Worm (Caenorhabditis elegans) whole organism, L3 larva: Measurements from ENCODE around the gene scl-12.

ENCODE experiments used
- R02D3.7 ChIP-seq: fragments of 150-350 bp; optimal IDR thresholded peaks from 2 replicates; lab custom pipeline; 2014; ENCODE audit warnings: missing biosample characterization, missing genetic modification characterization
- aly-2 ChIP-seq: fragments of 150-350 bp; optimal IDR thresholded peaks from 2 replicates; lab custom pipeline; 2014; ENCODE audit warnings: missing biosample characterization, missing genetic modification characterization
- ama-1 ChIP-seq: fragments of 150-350 bp; optimal IDR thresholded peaks from 2 replicates; lab custom pipeline; 2018
- ceh-82 ChIP-seq: fragments of 150-350 bp; optimal IDR thresholded peaks from 2 replicates; lab custom pipeline; 2014; ENCODE audit warnings: missing biosample characterization, missing genetic modification characterization
- ceh-9 ChIP-seq: sonication (generic microtip); optimal IDR thresholded peaks from 2 replicates; lab custom pipeline; 2018; ENCODE audit warnings: missing biosample characterization, missing genetic modification characterization
- egl-5 ChIP-seq: fragments of 150-350 bp; optimal IDR thresholded peaks from 2 replicates; lab custom pipeline; 2017; ENCODE audit warnings: missing biosample characterization, missing genetic modification reagents, missing genetic modification characterization, inconsistent platforms
- elt-1 ChIP-seq: fragments of 150-350 bp; optimal IDR thresholded peaks from 2 replicates; lab custom pipeline; 2014; ENCODE audit warnings: missing biosample characterization, missing genetic modification characterization
- elt-2 ChIP-seq: sonication (generic microtip); optimal IDR thresholded peaks from 2 replicates; lab custom pipeline; 2016; ENCODE audit warnings: missing genetic modification reagents, mild to moderate bottlenecking, missing genetic modification characterization, missing compliant biosample characterization
- elt-3 ChIP-seq, 3 experiments: fragments of 150-350 bp in 1 of 3; sonication (generic microtip) in 2 of 3; optimal IDR thresholded peaks; 2 replicates in 2 of 3; 4 replicates in 1 of 3; lab custom pipeline; 2014 to 2017; ENCODE audit warnings: missing biosample characterization in 3 of 3, missing genetic modification characterization in 3 of 3
- fkh-10 ChIP-seq: sonication (generic microtip); optimal IDR thresholded peaks from 2 replicates; lab custom pipeline; 2017; ENCODE audit warnings: missing biosample characterization, missing genetic modification reagents, missing genetic modification characterization
- fkh-2 ChIP-seq: fragments of 150-350 bp; optimal IDR thresholded peaks from 2 replicates; lab custom pipeline; 2014; ENCODE audit warnings: missing biosample characterization, missing genetic modification reagents, missing genetic modification characterization
- fos-1 ChIP-seq: fragments of 150-350 bp; optimal IDR thresholded peaks from 2 replicates; lab custom pipeline; 2014; ENCODE audit warnings: missing biosample characterization, missing genetic modification characterization
- mdl-1 ChIP-seq: fragments of 150-350 bp; optimal IDR thresholded peaks from 2 replicates; lab custom pipeline; 2014; ENCODE audit warnings: missing biosample characterization, missing genetic modification characterization
- mml-1 ChIP-seq: fragments of 150-350 bp; sonication (generic microtip); optimal IDR thresholded peaks from 3 replicates; lab custom pipeline; 2014; ENCODE audit warnings: missing biosample characterization, missing genetic modification characterization
- nhr-12 ChIP-seq: fragments of 150-350 bp; optimal IDR thresholded peaks from 2 replicates; lab custom pipeline; 2014; ENCODE audit warnings: missing biosample characterization, missing genetic modification characterization
- nhr-23 ChIP-seq: fragments of 150-350 bp; optimal IDR thresholded peaks from 2 replicates; lab custom pipeline; 2014; ENCODE audit warnings: missing biosample characterization, missing genetic modification reagents, missing genetic modification characterization
- nhr-237 ChIP-seq: fragments of 150-350 bp; optimal IDR thresholded peaks from 2 replicates; lab custom pipeline; 2014; ENCODE audit warnings: missing biosample characterization, missing genetic modification characterization
- nhr-25 ChIP-seq: sonication (generic microtip); optimal IDR thresholded peaks from 2 replicates; lab custom pipeline; 2017; ENCODE audit warnings: missing biosample characterization, missing genetic modification characterization
- nhr-28 ChIP-seq: fragments of 150-350 bp; optimal IDR thresholded peaks from 2 replicates; lab custom pipeline; 2014; ENCODE audit warnings: missing biosample characterization, missing genetic modification characterization
- nhr-67 ChIP-seq: fragments of 150-350 bp; optimal IDR thresholded peaks from 2 replicates; lab custom pipeline; 2014; ENCODE audit warnings: missing biosample characterization, missing genetic modification characterization
- nhr-77 ChIP-seq: fragments of 150-350 bp; optimal IDR thresholded peaks from 2 replicates; lab custom pipeline; 2014; ENCODE audit warnings: missing biosample characterization, missing genetic modification characterization
- pha-4 ChIP-seq: fragments of 150-350 bp; optimal IDR thresholded peaks from 2 replicates; lab custom pipeline; 2014; ENCODE audit warnings: missing biosample characterization, missing genetic modification reagents, missing genetic modification characterization
- pqm-1 ChIP-seq: fragments of 150-350 bp; optimal IDR thresholded peaks from 2 replicates; lab custom pipeline; 2017; ENCODE audit warnings: missing biosample characterization, missing genetic modification characterization, inconsistent platforms
- sea-2 ChIP-seq: fragments of 150-350 bp; sonication (generic microtip); optimal IDR thresholded peaks from 4 replicates; lab custom pipeline; 2014; ENCODE audit warnings: missing biosample characterization, missing genetic modification reagents, missing genetic modification characterization
- skn-1 ChIP-seq: fragments of 150-350 bp; optimal IDR thresholded peaks from 2 replicates; lab custom pipeline; 2014; ENCODE audit warnings: missing biosample characterization, missing genetic modification characterization
- snpc-4 ChIP-seq: fragments of 150-350 bp; optimal IDR thresholded peaks from 2 replicates; lab custom pipeline; 2014; ENCODE audit warnings: missing biosample characterization, missing genetic modification characterization
- tbx-2 ChIP-seq: sonication (generic microtip); optimal IDR thresholded peaks from 2 replicates; lab custom pipeline; 2016; ENCODE audit warnings: mild to moderate bottlenecking, missing genetic modification characterization, missing compliant biosample characterization
- unc-39 ChIP-seq: sonication (generic microtip); optimal IDR thresholded peaks from 4 replicates; lab custom pipeline; 2017; ENCODE audit warnings: missing biosample characterization, missing genetic modification characterization
- unc-62 ChIP-seq: fragments of 150-350 bp; sonication (generic microtip); optimal IDR thresholded peaks from 4 replicates; lab custom pipeline; 2014; ENCODE audit warnings: missing biosample characterization, missing genetic modification reagents, missing genetic modification characterization
- zag-1 ChIP-seq: fragments of 150-350 bp; optimal IDR thresholded peaks from 2 replicates; lab custom pipeline; 2014; ENCODE audit warnings: missing biosample characterization, missing genetic modification characterization
- ztf-11 ChIP-seq: fragments of 150-350 bp; optimal IDR thresholded peaks from 2 replicates; lab custom pipeline; 2014; ENCODE audit warnings: missing biosample characterization, missing genetic modification characterization

Gene scl-12

DNA sequence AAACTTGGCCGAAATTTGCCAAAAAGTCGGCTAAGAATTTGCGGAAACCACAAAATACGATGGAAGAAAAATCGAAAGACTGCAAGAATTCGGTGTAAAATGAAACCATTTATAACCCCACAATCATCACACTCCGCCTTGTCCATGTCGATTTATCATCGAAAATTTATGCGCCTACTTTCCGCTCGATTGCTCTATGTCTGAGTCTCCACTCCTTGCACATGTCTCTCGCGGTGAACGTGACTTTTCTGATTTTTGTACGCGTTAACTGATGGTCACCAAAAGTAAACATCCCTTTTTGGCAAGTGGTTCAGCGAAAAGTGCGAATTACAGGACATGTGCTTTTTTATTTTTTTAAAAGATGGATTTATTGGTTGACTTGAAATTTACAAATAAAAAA is 35.4 kb upstream of the scl-12 start:
- TF ChIP-seq nhr-25 (tag; lab: Kevin White, UChicago) = no peak
- TF ChIP-seq tbx-2 (tag; lab: Kevin White, UChicago) = no peak
- no peak for TF ChIP-seq unc-62 (GFP tag; lab: Kevin White, UChicago)
- TF ChIP-seq pha-4 (tag; lab: Kevin White, UChicago) = peak; percentile 71
- TF ChIP-seq pqm-1 (tag; lab: Kevin White, UChicago) = peak; percentile 91
- TF ChIP-seq aly-2 = no peak
- TF ChIP-seq elt-3 (tag; optimal IDR thresholded peaks at IDR 0.05; lab: Kevin White, UChicago) = no peak
- no peak for TF ChIP-seq nhr-67 (tag; lab: Kevin White, UChicago)
- TF ChIP-seq nhr-77 = no peak
- TF ChIP-seq elt-2 (tag; lab: Kevin White, UChicago) = peak; percentile 62
- TF ChIP-seq, all 47 proteins: peak for 3

DNA sequence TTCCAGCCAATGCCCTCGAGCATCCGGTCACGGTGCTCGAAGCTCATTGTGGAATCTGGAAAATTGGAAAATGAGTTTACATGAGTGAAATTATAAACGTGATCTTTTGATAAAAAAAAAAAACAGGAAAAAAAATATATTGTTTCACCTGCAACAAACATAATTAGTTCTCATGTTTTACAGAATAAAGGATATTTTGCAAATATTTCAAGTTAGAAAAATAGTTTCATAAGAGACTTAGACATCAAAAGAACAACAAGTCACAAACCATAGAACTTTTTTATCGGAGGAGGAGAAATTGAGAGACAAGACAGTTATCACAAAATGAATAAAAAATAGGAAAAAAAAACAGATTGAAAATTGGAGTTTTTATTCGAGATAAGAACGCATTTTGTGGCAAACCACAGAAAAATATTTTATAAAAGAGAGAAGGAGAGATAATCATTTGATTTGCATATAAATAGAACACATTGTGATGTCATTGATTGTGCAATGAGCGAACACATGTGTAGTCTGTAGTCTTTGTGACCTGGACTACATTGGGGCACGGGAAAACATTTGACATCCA is 28.1 kb upstream of the scl-12 start, which contains the start of gene R08F11.1:
TSS of gene R08F11.1 (minus strand) at position 51 of the 568 bp plus-strand sequence.
- TF ChIP-seq elt-2 (tag; lab: Kevin White, UChicago) = peak; percentile 92
- no peak for TF ChIP-seq nhr-28
- peak; percentile 42 for TF ChIP-seq pqm-1 (tag; lab: Kevin White, UChicago)
- no peak for TF ChIP-seq nhr-77
- TF ChIP-seq pha-4 (tag; lab: Kevin White, UChicago) = peak; percentile 18
- no peak for TF ChIP-seq elt-1
- no peak for TF ChIP-seq unc-39
- TF ChIP-seq nhr-23 (tag; lab: Kevin White, UChicago) = no peak
- TF ChIP-seq, all 47 proteins: peak for 3

DNA sequence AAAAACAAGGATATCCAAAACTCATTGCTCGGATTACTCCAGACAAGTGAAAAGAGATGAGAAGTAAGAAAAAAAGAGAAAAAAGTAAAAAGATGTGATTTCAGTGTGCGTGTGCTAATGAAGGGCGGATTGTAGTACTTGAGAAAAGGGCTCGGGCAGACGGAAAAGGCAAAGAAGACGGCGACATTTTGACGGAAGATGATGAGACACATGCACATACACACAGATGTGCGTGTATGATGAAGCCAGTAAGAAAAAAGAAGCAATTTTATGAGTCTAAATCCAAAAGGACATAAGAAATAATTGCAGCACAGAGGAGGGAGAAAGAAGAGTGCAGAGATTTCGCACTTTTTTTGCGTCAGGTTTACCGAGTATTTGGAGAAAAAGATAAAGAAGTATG is 23.9 kb upstream of the scl-12 start:
- TF ChIP-seq unc-39 = no peak
- no peak for TF ChIP-seq mml-1 (tag; lab: Kevin White, UChicago)
- peak; percentile 22 for TF ChIP-seq fkh-10 (GFP tag; lab: Kevin White, UChicago)
- no peak for TF ChIP-seq fos-1
- TF ChIP-seq egl-5 (tag; lab: Kevin White, UChicago) = no peak
- TF ChIP-seq R02D3.7 (tag; lab: Kevin White, UChicago) = no peak

DNA sequence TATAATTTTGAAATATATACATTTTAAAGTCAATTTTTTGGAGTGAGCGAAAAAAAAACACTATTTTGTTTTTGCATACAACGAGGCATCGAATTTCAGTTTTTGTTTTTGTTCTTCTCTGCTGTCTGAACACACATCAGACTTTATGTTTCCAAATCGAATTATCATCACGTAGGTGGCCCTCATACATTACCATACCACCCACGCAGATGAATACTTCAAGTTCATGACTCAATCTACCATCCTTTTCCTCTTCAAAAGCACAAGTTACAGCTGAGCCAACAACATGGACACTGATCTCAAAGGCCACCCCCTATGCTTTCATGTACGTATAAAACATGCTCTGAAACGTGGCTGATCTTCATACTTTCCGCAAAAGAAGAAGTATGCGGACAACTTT is 22.6 kb upstream of the scl-12 start, which contains the start of gene R08F11.7:
TSS of gene R08F11.7 (plus strand) at position 301 of the 400 bp plus-strand sequence.
- TF ChIP-seq mdl-1 (no peak), ama-1 (no peak), mml-1 (tag; lab: Kevin White, UChicago) (no peak), unc-39 (no peak), nhr-237 (no peak), zag-1 (tag; lab: Kevin White, UChicago) (no peak), tbx-2 (tag; lab: Kevin White, UChicago) (no peak), elt-2 (tag; lab: Kevin White, UChicago) (no peak), sea-2 (GFP tag; lab: Kevin White, UChicago) (no peak), pqm-1 (tag; lab: Kevin White, UChicago) (no peak), snpc-4 (tag; lab: Kevin White, UChicago) (no peak), fkh-2 (tag; lab: Kevin White, UChicago) (no peak), ceh-9 (tag; lab: Kevin White, UChicago) (no peak), pha-4 (tag; lab: Kevin White, UChicago) (no peak)
- TF ChIP-seq, all 47 proteins: peak for 0

DNA sequence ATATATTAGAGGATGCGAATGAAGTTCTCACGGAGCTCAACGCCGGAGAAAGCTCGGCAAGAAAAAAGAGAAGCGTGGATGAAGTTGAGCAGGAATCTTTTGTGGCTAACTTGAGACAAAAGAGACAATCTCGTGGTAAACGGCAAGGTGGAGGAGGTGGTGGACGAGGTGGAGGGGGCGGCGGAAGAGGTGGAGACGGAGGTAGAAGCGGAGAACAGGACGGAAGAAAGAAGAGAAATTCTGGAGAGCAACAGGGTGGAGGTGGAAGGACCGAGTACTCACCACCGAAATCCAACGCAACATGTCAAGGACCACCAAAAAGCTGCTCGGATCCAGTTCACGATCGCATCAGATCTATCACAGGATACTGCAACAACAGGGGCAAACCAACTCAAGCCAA is 22.0 kb upstream of the scl-12 start:
- TF ChIP-seq fos-1 (no peak), aly-2 (no peak), nhr-28 (no peak), fkh-2 (tag; lab: Kevin White, UChicago) (no peak), nhr-25 (tag; lab: Kevin White, UChicago) (no peak), elt-3 (tag; optimal IDR thresholded peaks at IDR 0.05; lab: Kevin White, UChicago) (no peak), ceh-82 (no peak), skn-1 (tag; lab: Kevin White, UChicago) (no peak), elt-1 (no peak), tbx-2 (tag; lab: Kevin White, UChicago) (no peak), nhr-12 (tag; lab: Kevin White, UChicago) (no peak), ztf-11 (tag; lab: Kevin White, UChicago) (no peak)

DNA sequence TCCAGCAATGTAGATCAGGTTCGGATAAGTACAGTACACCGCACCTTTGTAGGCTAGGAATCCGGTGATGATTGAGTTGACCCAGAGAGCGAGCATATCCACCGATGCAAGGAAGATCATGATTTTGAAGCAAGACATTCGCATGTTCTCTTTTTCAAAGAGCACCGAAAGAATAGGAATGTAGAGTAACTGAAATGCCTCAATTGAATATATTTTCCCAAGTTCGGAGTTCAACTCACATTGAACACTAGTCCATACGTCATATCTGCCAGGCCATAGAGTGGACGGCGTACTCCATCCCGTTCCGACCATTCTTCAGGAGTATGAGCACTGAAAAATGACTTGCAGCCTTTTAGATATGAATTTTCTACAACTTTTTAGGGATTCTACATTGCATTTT is 12.7 kb upstream of the scl-12 start:
- no peak for TF ChIP-seq nhr-237
